Comparison of ENCODE assay signal across 1 fruit fly cellular context in genomic region chrX:17830644-17831043, dm6.
TF ChIP-seq lines count a peak whose summit lies in the region.

Gene CG6398 (plus strand): TSS chrX:17830828.

TF ChIP-seq in whole organism, embryonic, 481 proteins besides CTCF, POLR2A, EP300 and RAD21 (continued from another document):
- TF ChIP-seq nom (GFP tag; optimal IDR thresholded peaks at IDR 0.05; lab: Kevin White, UChicago) (peak; percentile 25), CG4820 (GFP tag; optimal IDR thresholded peaks at IDR 0.05; lab: Kevin White, UChicago) (no peak), CG1792 (GFP tag; optimal IDR thresholded peaks at IDR 0.05; lab: Kevin White, UChicago) (no peak), Med (GFP tag; lab: Kevin White, UChicago) (peak; percentile 75), HmgZ (tag; optimal IDR thresholded peaks at IDR 0.05; lab: Kevin White, UChicago) (peak; percentile 12), CG15479 (GFP tag; optimal IDR thresholded peaks at IDR 0.05; lab: Kevin White, UChicago) (no peak), z (GFP tag; IDR thresholded peaks at IDR 0.05; lab: Robert Waterston, UW) (peak; percentile 92), NC2β (GFP tag; optimal IDR thresholded peaks at IDR 0.05; lab: Kevin White, UChicago) (no peak), gce (GFP tag; IDR thresholded peaks at IDR 0.05; lab: Robert Waterston, UW) (0 out of 3 replicates have a peak, but pooled peaks have one; percentile 15), sqz (GFP tag; optimal IDR thresholded peaks at IDR 0.05; lab: Kevin White, UChicago) (peak; percentile 21), Stat92E (GFP tag; optimal IDR thresholded peaks at IDR 0.05; lab: Kevin White, UChicago) (peak in 1 of 3 experiments; percentile 13), cg (GFP tag; optimal IDR thresholded peaks at IDR 0.05; lab: Kevin White, UChicago) (peak; percentile 75), CG13894 (tag; optimal IDR thresholded peaks at IDR 0.05; lab: Kevin White, UChicago) (peak; percentile 27), Dip3 (GFP tag; optimal IDR thresholded peaks at IDR 0.05; lab: Kevin White, UChicago) (no peak), CG14441 (GFP tag; IDR thresholded peaks at IDR 0.05; lab: Robert Waterston, UW) (no peak), Jarid2 (GFP tag; optimal IDR thresholded peaks at IDR 0.05; lab: Kevin White, UChicago) (peak; percentile 62), bbx (GFP tag; IDR thresholded peaks at IDR 0.05; lab: Robert Waterston, UW; ENCODE audit: partially characterized antibody) (0 out of 2 replicates have a peak, but pooled peaks have one; percentile 19), CG11456 (GFP tag; IDR thresholded peaks at IDR 0.05; lab: Robert Waterston, UW) (no peak), Adf1 (GFP tag; IDR thresholded peaks at IDR 0.05; lab: Robert Waterston, UW) (peak; percentile 65), lab (GFP tag; optimal IDR thresholded peaks at IDR 0.05; lab: Kevin White, UChicago) (no peak), Trl (optimal IDR thresholded peaks at IDR 0.05; lab: Kevin White, UChicago) (peak in 1 of 2 experiments; percentile 28), Trl (GFP tag; optimal IDR thresholded peaks at IDR 0.05; lab: Kevin White, UChicago) (no peak)
